Worm (Caenorhabditis elegans): ENCODE results near the gene C01F6.14.

ce11 chrIV:9093932-9094331, 10.0 kb downstream of the C01F6.14 start, which contains the start of gene lpl-1:
- no peak for TF ChIP-seq nfya-2 (GFP tag; IDR thresholded peaks at IDR 0.05)
- TF ChIP-seq nfya-1 (tag; optimal IDR thresholded peaks at IDR 0.05; ENCODE audit: borderline replicate concordance, insufficient read depth) = no peak

Measured in whole organism, young adult.